Fruit fly (Drosophila melanogaster): ENCODE measurements around the gene Ppcs.

The Ppcs gene

DNA sequence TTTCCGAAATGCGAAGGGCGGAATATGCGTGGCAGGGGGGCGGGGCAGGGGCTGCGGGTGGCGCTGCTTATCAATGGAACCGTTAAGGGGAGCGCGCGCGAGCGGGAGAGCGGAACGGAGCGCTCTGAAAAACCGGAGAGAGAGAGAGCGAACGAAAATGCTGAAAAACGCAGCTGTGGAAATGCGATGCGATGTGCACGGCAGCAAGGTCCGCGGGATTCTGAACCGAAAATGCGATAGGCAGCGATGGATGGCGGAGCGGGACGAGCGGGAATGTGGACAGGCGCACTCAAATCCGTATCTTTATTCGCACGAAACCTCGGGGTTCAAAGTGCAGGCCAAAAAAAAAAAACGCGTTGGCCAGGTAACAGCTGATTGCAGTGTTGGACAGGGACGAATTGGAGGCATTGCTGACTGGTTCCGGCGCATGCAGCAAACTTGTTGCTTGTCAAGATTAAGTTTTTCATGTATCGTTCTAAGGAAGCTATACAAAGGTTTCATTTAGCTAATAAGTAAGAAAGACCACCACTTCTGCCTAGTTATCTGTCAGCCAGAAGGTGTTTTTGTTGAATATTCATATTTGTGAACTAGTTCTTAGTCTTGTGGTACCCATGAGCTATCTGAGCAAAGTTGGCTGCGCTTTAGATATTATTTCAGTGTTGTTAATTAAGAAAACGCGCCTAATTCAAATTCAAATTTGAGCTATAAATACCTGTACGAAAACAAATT lies at the start of gene Ppcs:
Gene Ppcs (minus strand): TSS at position 400 of the 729 bp plus-strand sequence.
- TF ChIP-seq CTCF (optimal IDR thresholded peaks at IDR 0.05), result no peak
- no peak for TF ChIP-seq CG8478 (optimal IDR thresholded peaks at IDR 0.05)

DNA sequence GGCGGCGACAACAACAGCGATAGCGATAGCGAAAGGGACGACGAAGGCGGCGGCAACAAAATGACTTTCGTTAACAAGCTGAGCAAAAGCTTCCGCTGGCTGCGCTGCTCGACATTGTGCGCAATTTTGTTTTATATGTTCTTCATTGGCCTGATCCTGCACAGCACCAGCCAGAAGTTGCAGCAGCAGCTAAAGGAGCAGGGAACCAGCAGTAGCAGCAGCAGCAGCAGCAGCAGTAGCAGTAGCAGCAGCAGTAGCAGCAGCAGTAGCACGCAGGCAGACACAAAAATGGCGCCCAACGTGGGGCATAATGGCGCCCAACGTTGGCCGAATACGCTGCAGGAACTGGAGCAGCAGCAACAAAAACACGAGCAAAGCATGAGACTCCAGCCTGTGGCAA lies 42.3 kb upstream of the Ppcs start:
- TF ChIP-seq CTCF (optimal IDR thresholded peaks at IDR 0.05) (no peak), CG8478 (optimal IDR thresholded peaks at IDR 0.05) (no peak)

- TF ChIP-seq CTCF (optimal IDR thresholded peaks at IDR 0.05) (no peak), CG8478 (optimal IDR thresholded peaks at IDR 0.05) (no peak)
These were observed 40.0 kb upstream of the Ppcs start for dm6 chr3R:19187717-19188149.

dm6 chr3R:19182848-19183247 lies 35.1 kb upstream of the Ppcs start:
- no peak for TF ChIP-seq CTCF (optimal IDR thresholded peaks at IDR 0.05)
- TF ChIP-seq CG8478 (optimal IDR thresholded peaks at IDR 0.05), result no peak

dm6 chr3R:19181214-19181613 lies 33.5 kb upstream of the Ppcs start:
- TF ChIP-seq CTCF (optimal IDR thresholded peaks at IDR 0.05), result no peak
- TF ChIP-seq CG8478 (optimal IDR thresholded peaks at IDR 0.05), result no peak

DNA sequence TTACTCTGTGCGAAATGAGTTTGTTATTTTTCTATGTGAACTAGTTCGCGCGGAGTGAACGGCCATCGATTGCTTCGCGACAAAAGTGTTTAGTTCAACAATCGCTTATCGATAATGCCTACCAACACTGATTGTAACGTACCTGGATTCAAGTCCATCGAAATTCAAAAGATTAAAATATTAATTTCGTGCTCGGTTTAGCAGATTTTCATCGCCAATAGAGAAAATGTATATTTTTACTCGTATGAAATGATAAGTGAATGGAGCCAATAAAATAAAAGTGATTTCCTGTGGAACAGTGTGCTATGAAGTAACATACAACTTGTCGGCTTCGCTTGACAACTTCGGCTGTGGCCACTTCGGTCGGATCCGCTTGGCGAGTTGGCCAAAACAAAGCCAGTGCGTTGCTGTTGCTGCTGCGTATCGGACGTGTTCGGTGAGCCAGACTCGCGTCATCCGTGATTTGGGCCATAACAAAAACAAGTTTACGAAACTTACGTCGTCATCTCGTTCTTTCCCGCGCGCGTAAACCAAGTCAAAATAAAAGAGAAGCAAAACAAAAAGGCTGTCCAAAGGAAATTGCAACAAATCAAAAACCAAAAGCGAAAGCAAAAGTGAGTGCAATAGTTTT lies 32.7 kb upstream of the Ppcs start, which contains the start of the genes CG5555 and myd:
Gene CG5555 (minus strand): TSS at position 276 of the 631 bp plus-strand sequence.
Gene myd (plus strand): TSS at position 397 of the 631 bp plus-strand sequence.
- no peak for TF ChIP-seq CG8478 (optimal IDR thresholded peaks at IDR 0.05)
- TF ChIP-seq CTCF (optimal IDR thresholded peaks at IDR 0.05), result peak in 1 of 2 experiments; percentile 12

DNA sequence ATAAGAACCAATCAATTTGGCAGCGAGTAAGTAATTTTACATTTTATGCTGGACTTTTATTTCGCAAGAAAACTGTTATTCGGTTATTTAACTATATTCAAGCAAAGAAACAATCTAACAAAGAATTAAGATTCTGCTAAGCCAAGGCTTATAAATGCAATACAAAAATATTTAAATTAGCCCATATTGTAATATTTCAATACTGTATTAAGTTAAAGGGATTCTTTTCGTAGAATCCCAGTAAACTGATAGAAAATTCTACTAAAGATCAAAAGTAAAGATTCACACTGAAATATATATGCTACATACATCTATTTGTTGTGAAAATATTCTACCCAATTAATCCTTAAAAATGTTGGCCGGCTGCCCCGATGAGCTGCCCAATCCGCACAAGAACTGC lies 29.0 kb upstream of the Ppcs start, which contains the start of gene CG14282:
Gene CG14282 (plus strand): TSS at position 301 of the 400 bp plus-strand sequence.
- TF ChIP-seq CG8478 (optimal IDR thresholded peaks at IDR 0.05) (no peak), CTCF (optimal IDR thresholded peaks at IDR 0.05) (no peak)

dm6 chr3R:19174512-19174911 lies 26.8 kb upstream of the Ppcs start:
- TF ChIP-seq CTCF (optimal IDR thresholded peaks at IDR 0.05), result no peak
- no peak for TF ChIP-seq CG8478 (optimal IDR thresholded peaks at IDR 0.05)

- no peak for TF ChIP-seq CG8478 (optimal IDR thresholded peaks at IDR 0.05)
- no peak for TF ChIP-seq CTCF (optimal IDR thresholded peaks at IDR 0.05)
These were observed 19.8 kb upstream of the Ppcs start for dm6 chr3R:19167521-19167920.

DNA sequence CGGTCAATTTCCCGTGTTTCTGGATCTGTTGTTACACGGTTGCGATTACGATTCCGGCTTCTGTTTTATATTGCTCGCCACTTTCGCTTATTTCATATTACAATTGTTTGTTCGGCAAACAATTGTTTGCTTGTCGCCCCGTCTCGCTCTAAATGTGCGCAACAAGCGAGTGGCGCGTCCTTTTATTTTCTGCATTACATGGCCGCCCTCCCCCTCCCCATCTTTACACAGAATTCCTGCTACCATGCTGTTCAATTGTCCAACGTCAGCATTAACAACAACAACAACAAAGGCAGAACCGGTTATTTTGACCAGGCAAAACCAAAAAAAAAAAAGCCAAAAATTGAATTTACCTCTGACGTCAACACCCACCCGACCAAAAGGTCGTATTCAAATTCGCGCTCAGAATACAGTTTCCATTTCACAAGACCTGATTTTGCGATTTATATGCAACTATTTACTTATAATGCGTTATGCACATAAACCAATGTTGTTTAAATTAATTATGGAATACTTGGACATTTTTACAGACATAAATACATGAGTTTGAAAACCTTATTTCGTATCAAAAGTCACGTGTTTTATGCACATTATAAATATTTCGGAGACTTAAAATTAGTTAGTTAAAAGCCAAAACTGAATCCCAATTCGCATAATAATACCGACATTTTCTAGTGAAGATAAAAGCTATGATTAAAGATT lies 18.5 kb upstream of the Ppcs start:
- no peak for TF ChIP-seq CTCF (optimal IDR thresholded peaks at IDR 0.05)
- TF ChIP-seq CG8478 (optimal IDR thresholded peaks at IDR 0.05), result no peak

DNA sequence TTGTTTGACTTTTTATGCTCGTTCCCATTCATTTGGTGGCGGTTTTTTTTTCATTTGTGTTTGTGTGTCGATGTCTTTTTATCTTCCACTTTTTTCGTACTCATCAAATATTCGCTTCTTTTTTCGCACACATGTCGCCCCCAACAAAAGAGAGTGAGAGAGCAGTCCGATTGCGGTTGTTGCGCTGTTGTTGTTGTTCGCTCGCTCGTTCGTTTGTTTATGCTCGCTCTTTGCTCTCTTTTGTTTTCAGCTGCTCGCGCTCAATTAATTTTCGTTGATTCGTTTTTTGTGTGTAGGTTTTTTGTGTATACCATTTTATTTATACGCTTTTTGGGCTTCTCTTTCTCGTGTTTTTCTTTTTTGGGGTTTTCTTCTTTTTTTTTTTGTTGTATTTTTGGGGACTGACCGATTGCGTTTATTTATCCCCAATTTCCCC lies 17.9 kb upstream of the Ppcs start:
- TF ChIP-seq CG8478 (optimal IDR thresholded peaks at IDR 0.05), result no peak
- no peak for TF ChIP-seq CTCF (optimal IDR thresholded peaks at IDR 0.05)

- TF ChIP-seq CG8478 (optimal IDR thresholded peaks at IDR 0.05) (no peak), CTCF (optimal IDR thresholded peaks at IDR 0.05) (no peak)
These were observed 17.3 kb upstream of the Ppcs start for dm6 chr3R:19164873-19165456.

DNA sequence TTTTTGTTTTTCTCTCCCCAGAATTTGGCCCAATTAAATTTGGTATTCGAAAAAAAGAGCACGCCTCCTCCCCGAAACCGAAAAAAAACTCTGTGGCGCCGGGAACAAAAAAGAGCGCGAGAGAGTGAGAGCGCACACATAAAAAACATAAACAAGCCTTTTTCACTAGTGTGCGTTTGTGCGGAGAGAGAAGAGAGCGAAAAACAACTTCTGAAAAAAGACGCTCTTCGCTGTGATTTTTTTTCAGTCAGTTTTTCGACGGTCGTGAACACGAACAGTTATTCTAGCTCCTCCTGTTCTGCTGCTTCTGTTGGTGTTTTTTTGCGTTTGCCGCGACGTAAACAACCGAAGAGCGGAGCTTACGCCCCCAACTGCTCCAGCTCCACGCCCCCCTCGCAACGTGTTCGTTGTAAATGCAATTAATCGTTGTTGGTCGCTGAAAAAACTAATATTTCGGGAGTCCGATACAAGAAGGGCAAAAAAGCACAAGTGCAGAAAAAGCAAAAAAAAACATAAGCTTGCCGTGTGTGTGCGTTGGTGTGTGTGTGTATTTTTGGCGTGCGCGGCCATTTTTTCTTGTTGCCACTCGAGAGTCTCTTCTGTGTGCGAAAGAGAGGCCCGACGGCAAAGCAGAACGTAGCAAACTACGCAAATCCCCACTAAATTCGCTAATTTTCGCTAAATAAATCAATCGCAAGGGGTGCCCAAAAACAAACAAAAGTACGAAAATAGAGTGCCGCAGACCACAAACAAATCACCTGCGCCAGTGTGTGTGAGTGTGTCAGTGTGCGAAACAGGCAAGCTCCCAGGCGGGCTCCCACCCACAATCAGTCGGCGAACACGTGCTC lies 16.5 kb upstream of the Ppcs start, which contains the start of gene sqz:
Gene sqz (plus strand): TSS at position 240 of the 848 bp plus-strand sequence.
- no peak for TF ChIP-seq CTCF (optimal IDR thresholded peaks at IDR 0.05)
- TF ChIP-seq CG8478 (optimal IDR thresholded peaks at IDR 0.05), result no peak

- TF ChIP-seq CG8478 (optimal IDR thresholded peaks at IDR 0.05), result no peak
- peak in 1 of 2 experiments; percentile 14 for TF ChIP-seq CTCF (optimal IDR thresholded peaks at IDR 0.05)
These were observed 14.5 kb upstream of the Ppcs start, which contains the start of the genes CG42359 and Nsun5 for dm6 chr3R:19162135-19162616. TSS of gene CG42359 (minus strand) at chr3R:19162300. TSS of gene Nsun5 (minus strand) at chr3R:19162300.
